Worm (Caenorhabditis elegans) whole organism, young adult: Measurements from ENCODE around the gene gfat-2.

ENCODE experiments used
- ama-1 ChIP-seq, 3 experiments: fragments of 150-350 bp in 1 of 3; sonication (generic microtip) in 2 of 3; optimal IDR thresholded peaks; 2 replicates each; lab custom pipeline; 2014 to 2018; ENCODE audit warnings: missing biosample characterization in 2 of 3, missing genetic modification characterization in 2 of 3, missing genetic modification reagents in 2 of 3
- lag-1 ChIP-seq: fragments of 200-800 bp; sonication (Bioruptor generic); IDR thresholded peaks from 2 replicates; pipeline ENCODE4 v1.3.6; 2022; ENCODE audit warnings: missing genetic modification reagents, missing genetic modification characterization, missing compliant biosample characterization

ce11 chrIV:11377439-11377838, 32.6 kb upstream of the gfat-2 start:
- TF ChIP-seq lag-1 (GFP tag; lab: Robert Waterston, UW) (no peak), ama-1 (optimal IDR thresholded peaks at IDR 0.05; lab: Kevin White, UChicago) (no peak), ama-1 (GFP tag; optimal IDR thresholded peaks at IDR 0.05; lab: Kevin White, UChicago) (peak; percentile 44 to 85)
